Fruit fly (Drosophila melanogaster) whole organism, prepupa: ENCODE data around the gene Gycalpha99B.

Source experiments
- CG15336 ChIP-seq: fragments of 200-800 bp; sonication (Bioruptor generic); IDR thresholded peaks from 2 replicates; pipeline ENCODE4 v1.3.6; 2022; ENCODE audit warnings: missing biosample characterization, missing genetic modification characterization
- CG16779 ChIP-seq: fragments of 200-800 bp; sonication (Bioruptor generic); optimal IDR thresholded peaks from 3 replicates; lab custom pipeline; 2017; ENCODE audit warnings: missing biosample characterization, mild to moderate bottlenecking, missing genetic modification characterization
- CG3919 ChIP-seq: fragments of 200-800 bp; sonication (Bioruptor generic); optimal IDR thresholded peaks from 3 replicates; lab custom pipeline; 2016; ENCODE audit warnings: missing biosample characterization, missing genetic modification characterization
- CG6792 ChIP-seq: fragments of 200-800 bp; sonication (Bioruptor generic); optimal IDR thresholded peaks from 3 replicates; lab custom pipeline; 2016; ENCODE audit warnings: missing biosample characterization, missing genetic modification characterization
- CG6854 ChIP-seq: fragments of 200-800 bp; sonication (Bioruptor generic); optimal IDR thresholded peaks from 2 replicates; lab custom pipeline; 2017; ENCODE audit warnings: missing biosample characterization, mild to moderate bottlenecking, missing genetic modification characterization
- CG8632 ChIP-seq: fragments of 200-800 bp; sonication (Bioruptor generic); optimal IDR thresholded peaks from 3 replicates; lab custom pipeline; 2016; ENCODE audit warnings: missing biosample characterization, missing genetic modification characterization
- Eip75B ChIP-seq: fragments of 200-800 bp; sonication (Bioruptor generic); optimal IDR thresholded peaks from 3 replicates; lab custom pipeline; 2016; ENCODE audit warnings: missing biosample characterization, missing genetic modification characterization
- Eip93F ChIP-seq: fragments of 200-800 bp; sonication (Bioruptor generic); optimal IDR thresholded peaks from 2 replicates; lab custom pipeline; 2016; ENCODE audit warnings: missing biosample characterization, mild to moderate bottlenecking, missing genetic modification characterization
- Ets21C ChIP-seq: fragments of 200-800 bp; sonication (Bioruptor generic); optimal IDR thresholded peaks from 3 replicates; lab custom pipeline; 2016; ENCODE audit warnings: missing biosample characterization, missing genetic modification characterization
- Gug ChIP-seq: fragments of 200-800 bp; sonication (Bioruptor generic); IDR thresholded peaks from 2 replicates; pipeline ENCODE4 v1.3.6; 2022; ENCODE audit warnings: missing biosample characterization, missing genetic modification characterization
- dsx ChIP-seq: fragments of 200-800 bp; optimal IDR thresholded peaks from 3 replicates; lab custom pipeline; 2019; ENCODE audit warnings: missing biosample characterization, mild to moderate bottlenecking, missing genetic modification characterization, moderate library complexity; ENCODE audit not compliant: poor library complexity, severe bottlenecking
- lz ChIP-seq: fragments of 200-800 bp; sonication (Bioruptor generic); optimal IDR thresholded peaks from 3 replicates; lab custom pipeline; 2016; ENCODE audit warnings: missing biosample characterization, missing genetic modification characterization
- topi ChIP-seq: fragments of 200-800 bp; sonication (Bioruptor generic); optimal IDR thresholded peaks from 3 replicates; lab custom pipeline; 2016; ENCODE audit warnings: missing biosample characterization, missing genetic modification characterization
- vri ChIP-seq: fragments of 200-800 bp; sonication (Bioruptor generic); optimal IDR thresholded peaks from 3 replicates; lab custom pipeline; 2016; ENCODE audit warnings: missing biosample characterization, mild to moderate bottlenecking, missing genetic modification characterization

- no peak for TF ChIP-seq dsx (GFP tag; lab: Kevin White, UChicago)
- TF ChIP-seq Eip75B (GFP tag; lab: Kevin White, UChicago), result no peak
- no peak for TF ChIP-seq CG6792 (GFP tag; lab: Kevin White, UChicago)
- TF ChIP-seq vri, result no peak
- no peak for TF ChIP-seq CG8632
- no peak for TF ChIP-seq topi (GFP tag; lab: Kevin White, UChicago)
- TF ChIP-seq CG15336, result no peak
- no peak for TF ChIP-seq lz (GFP tag; lab: Kevin White, UChicago)
- TF ChIP-seq Gug, result no peak
- no peak for TF ChIP-seq Eip93F (GFP tag; lab: Kevin White, UChicago)
- TF ChIP-seq CG3919 (GFP tag; lab: Kevin White, UChicago), result no peak
- TF ChIP-seq Ets21C, result no peak
- TF ChIP-seq CG16779, result no peak
- no peak for TF ChIP-seq CG6854 (GFP tag; lab: Kevin White, UChicago)
Measured at dm6 chr3R:29659950-29660349, 22.4 kb upstream of the Gycalpha99B start, which contains the start of gene Dop1R2.
